Fruit fly (Drosophila melanogaster): Measurements from ENCODE around the gene CG43055.

DNA sequence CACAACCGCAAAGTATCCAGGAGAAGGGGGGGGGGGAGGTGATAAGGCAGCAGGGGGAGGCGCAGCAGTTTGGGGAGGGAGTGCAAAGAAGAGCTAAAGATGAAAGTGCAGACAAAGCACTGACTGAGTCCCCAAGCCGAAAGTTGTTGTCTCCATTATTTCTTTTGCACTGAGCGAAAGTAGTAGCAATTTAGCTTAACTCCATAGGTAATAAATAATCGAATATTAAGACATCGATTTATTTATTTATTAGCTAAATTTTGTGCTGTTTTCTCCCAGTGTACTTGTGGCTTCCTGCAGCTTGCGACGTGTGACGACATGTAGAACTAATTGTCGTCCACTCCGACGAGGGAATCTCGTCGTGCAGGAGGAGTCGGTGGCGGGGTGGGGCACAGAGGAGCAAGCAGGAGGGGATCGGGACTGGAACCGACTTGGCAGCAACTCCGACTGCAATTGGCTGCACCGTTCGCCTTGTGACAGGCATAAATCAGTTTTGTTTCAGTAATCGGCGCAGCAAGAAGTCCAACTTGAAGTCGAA, 49.4 kb upstream of the CG43055 start, which contains the start of gene Traf4:
- no peak for TF ChIP-seq usp (GFP tag; optimal IDR thresholded peaks at IDR 0.05)
- TF ChIP-seq pan (optimal IDR thresholded peaks at IDR 0.05): no peak
- no peak for TF ChIP-seq CG8478 (optimal IDR thresholded peaks at IDR 0.05)
- TF ChIP-seq psq (optimal IDR thresholded peaks at IDR 0.05): no peak
- no peak for TF ChIP-seq EcR (GFP tag; optimal IDR thresholded peaks at IDR 0.05)
- TF ChIP-seq Dll (optimal IDR thresholded peaks at IDR 0.05): no peak

Data from whole organism.